Worm (Caenorhabditis elegans) whole organism, young adult: ENCODE measurements around the gene srd-54.

Experiments
- B0261.1 ChIP-seq: sonication (generic microtip); optimal IDR thresholded peaks from 2 replicates; lab custom pipeline; 2016; ENCODE audit warnings: mild to moderate bottlenecking, missing genetic modification characterization, moderate library complexity, missing compliant biosample characterization
- C06A6.2 ChIP-seq: fragments of 200-800 bp; sonication (Bioruptor generic); conservative IDR thresholded peaks from 2 replicates; pipeline ENCODE4 v1.3.6; 2022; ENCODE audit warnings: missing genetic modification characterization, missing compliant biosample characterization
- F33H1.4 ChIP-seq: fragments of 200-800 bp; sonication (Bioruptor generic); IDR thresholded peaks from 2 replicates; pipeline ENCODE4 v1.3.6; 2022; ENCODE audit warnings: missing genetic modification reagents, missing genetic modification characterization, missing compliant biosample characterization
- F57C9.4 ChIP-seq: sonication (generic microtip); optimal IDR thresholded peaks from 2 replicates; lab custom pipeline; 2017; ENCODE audit warnings: mild to moderate bottlenecking, missing genetic modification characterization, missing compliant biosample characterization
- Y53G8AR.9 ChIP-seq: fragments of 200-800 bp; sonication (Bioruptor generic); conservative IDR thresholded peaks from 2 replicates; pipeline ENCODE4 v1.3.6; 2022; ENCODE audit warnings: missing genetic modification reagents, missing genetic modification characterization, missing compliant biosample characterization
- ama-1 ChIP-seq, 3 experiments: fragments of 150-350 bp in 1 of 3; sonication (generic microtip) in 2 of 3; optimal IDR thresholded peaks; 2 replicates each; lab custom pipeline; 2014 to 2018; ENCODE audit warnings: missing biosample characterization in 2 of 3, missing genetic modification characterization in 2 of 3, missing genetic modification reagents in 2 of 3
- aptf-3 ChIP-seq: fragments of 200-800 bp; sonication (Bioruptor generic); IDR thresholded peaks from 2 replicates; pipeline ENCODE4 v1.3.6; 2022; ENCODE audit warnings: missing genetic modification characterization, missing compliant biosample characterization
- attf-5 ChIP-seq: fragments of 200-800 bp; sonication (Bioruptor generic); optimal IDR thresholded peaks from 2 replicates; lab custom pipeline; 2018; ENCODE audit warnings: mild to moderate bottlenecking, missing genetic modification characterization, missing compliant biosample characterization
- bed-1 ChIP-seq: fragments of 200-800 bp; sonication (Bioruptor generic); IDR thresholded peaks from 2 replicates; pipeline ENCODE4 v1.3.6; 2022; ENCODE audit warnings: missing genetic modification reagents, missing genetic modification characterization, missing compliant biosample characterization
- ccch-3 ChIP-seq: fragments of 200-800 bp; sonication (Bioruptor generic); optimal IDR thresholded peaks from 2 replicates; lab custom pipeline; 2018; ENCODE audit warnings: mild to moderate bottlenecking, missing genetic modification characterization, missing compliant biosample characterization
- cebp-1 ChIP-seq, 2 experiments: fragments of 200-800 bp in 1 of 2; sonication (Bioruptor generic) in 1 of 2; sonication (generic microtip) in 1 of 2; IDR thresholded peaks in 1 of 2; optimal IDR thresholded peaks in 1 of 2; 2 replicates each; pipeline versions ENCODE4 v1.3.6 to Lab custom; 2017 to 2022; ENCODE audit warnings: missing compliant biosample characterization in 2 of 2, missing genetic modification characterization in 2 of 2, mild to moderate bottlenecking in 1 of 2, missing genetic modification reagents in 1 of 2, moderate library complexity in 1 of 2
- ceh-100 ChIP-seq: fragments of 200-800 bp; sonication (Bioruptor generic); IDR thresholded peaks from 2 replicates; pipeline ENCODE4 v1.3.6; 2022; ENCODE audit warnings: missing genetic modification reagents, missing genetic modification characterization, missing compliant biosample characterization
- ceh-58 ChIP-seq: fragments of 200-800 bp; sonication (Bioruptor generic); IDR thresholded peaks from 2 replicates; pipeline ENCODE4 v1.3.6; 2022; ENCODE audit warnings: missing genetic modification characterization, missing compliant biosample characterization
- ceh-91 ChIP-seq: fragments of 200-800 bp; sonication (Bioruptor generic); IDR thresholded peaks from 2 replicates; pipeline ENCODE4 v1.3.6; 2022; ENCODE audit warnings: missing genetic modification reagents, missing genetic modification characterization, missing compliant biosample characterization
- chd-7 ChIP-seq: sonication (generic microtip); optimal IDR thresholded peaks from 2 replicates; lab custom pipeline; 2016; ENCODE audit warnings: mild to moderate bottlenecking, missing genetic modification characterization, moderate library complexity, missing compliant biosample characterization
- dox-1 ChIP-seq: fragments of 200-800 bp; sonication (Bioruptor generic); IDR thresholded peaks from 2 replicates; pipeline ENCODE4 v1.3.6; 2022; ENCODE audit warnings: missing genetic modification reagents, missing genetic modification characterization, missing compliant biosample characterization
- efl-1 ChIP-seq: fragments of 150-350 bp; optimal IDR thresholded peaks from 2 replicates; lab custom pipeline; 2014; ENCODE audit warnings: missing biosample characterization, missing genetic modification reagents, missing genetic modification characterization
- him-1 ChIP-seq: sonication (generic microtip); optimal IDR thresholded peaks from 2 replicates; lab custom pipeline; 2016; ENCODE audit warnings: missing genotype, missing genetic modification reagents, missing genetic modification characterization, missing compliant biosample characterization
- hmg-20 ChIP-seq: fragments of 200-800 bp; sonication (Bioruptor generic); IDR thresholded peaks from 2 replicates; pipeline ENCODE4 v1.3.6; 2022; ENCODE audit warnings: missing genetic modification reagents, missing genetic modification characterization, missing compliant biosample characterization
- lag-1 ChIP-seq: fragments of 200-800 bp; sonication (Bioruptor generic); IDR thresholded peaks from 2 replicates; pipeline ENCODE4 v1.3.6; 2022; ENCODE audit warnings: missing genetic modification reagents, missing genetic modification characterization, missing compliant biosample characterization
- lin-26 ChIP-seq: fragments of 200-800 bp; sonication (Bioruptor generic); IDR thresholded peaks from 2 replicates; pipeline ENCODE4 v1.3.6; 2022; ENCODE audit warnings: missing genetic modification reagents, missing genetic modification characterization, missing compliant biosample characterization
- lsl-1 ChIP-seq: fragments of 200-800 bp; sonication (Bioruptor generic); optimal IDR thresholded peaks from 2 replicates; lab custom pipeline; 2018; ENCODE audit warnings: mild to moderate bottlenecking, missing genetic modification characterization, moderate library complexity, missing compliant biosample characterization
- madf-6 ChIP-seq: fragments of 200-800 bp; sonication (Bioruptor generic); IDR thresholded peaks from 2 replicates; pipeline ENCODE4 v1.3.6; 2022; ENCODE audit warnings: missing genetic modification reagents, missing genetic modification characterization, missing compliant biosample characterization
- madf-8 ChIP-seq: fragments of 200-800 bp; sonication (Bioruptor generic); conservative IDR thresholded peaks from 2 replicates; pipeline ENCODE4 v1.3.6; 2022; ENCODE audit warnings: missing genetic modification reagents, missing genetic modification characterization, missing compliant biosample characterization
- mes-4 ChIP-seq: sonication (generic microtip); optimal IDR thresholded peaks from 2 replicates; lab custom pipeline; 2016; ENCODE audit warnings: missing genotype, missing genetic modification characterization, missing compliant biosample characterization
- nfya-2 ChIP-seq: fragments of 200-800 bp; sonication (Bioruptor generic); IDR thresholded peaks from 2 replicates; pipeline ENCODE4 v1.3.6; 2022; ENCODE audit warnings: missing genetic modification reagents, missing genetic modification characterization, missing compliant biosample characterization
- nfyb-1 ChIP-seq: fragments of 200-800 bp; sonication (Bioruptor generic); IDR thresholded peaks from 2 replicates; pipeline ENCODE4 v1.3.6; 2022; ENCODE audit warnings: missing genetic modification reagents, missing genetic modification characterization, missing compliant biosample characterization
- nhr-120 ChIP-seq: fragments of 200-800 bp; sonication (Bioruptor generic); IDR thresholded peaks from 2 replicates; pipeline ENCODE4 v1.3.6; 2022; ENCODE audit warnings: missing genetic modification characterization, missing compliant biosample characterization
- repo-1 ChIP-seq: sonication (generic microtip); optimal IDR thresholded peaks from 2 replicates; lab custom pipeline; 2017; ENCODE audit warnings: mild to moderate bottlenecking, missing genetic modification characterization, missing compliant biosample characterization
- rpc-1 ChIP-seq, 2 experiments: fragments of 150-350 bp in 1 of 2; sonication (generic microtip) in 1 of 2; optimal IDR thresholded peaks; 2 replicates each; lab custom pipeline; 2014 to 2018; ENCODE audit warnings: missing biosample characterization in 1 of 2, missing genetic modification characterization in 1 of 2, missing genetic modification reagents in 1 of 2, missing genotype in 1 of 2
- snpc-3.4 ChIP-seq: sonication (generic microtip); optimal IDR thresholded peaks from 2 replicates; lab custom pipeline; 2017; ENCODE audit warnings: missing genetic modification characterization, mild to moderate bottlenecking, missing compliant biosample characterization, antibody characterized with exemption, moderate library complexity, missing genotype, missing genetic modification reagents
- unc-62 ChIP-seq: fragments of 150-350 bp; optimal IDR thresholded peaks from 2 replicates; lab custom pipeline; 2014; ENCODE audit warnings: missing biosample characterization, missing genetic modification reagents, missing genetic modification characterization
- xnd-1 ChIP-seq: sonication (generic microtip); optimal IDR thresholded peaks from 2 replicates; lab custom pipeline; 2016; ENCODE audit warnings: missing genotype, missing genetic modification reagents, missing genetic modification characterization, missing compliant biosample characterization

The srd-54 gene

ce11 chrII:7393393-7393792, 39.0 kb upstream of the srd-54 start:
- TF ChIP-seq nhr-120 (no peak), ccch-3 (no peak), rpc-1 (optimal IDR thresholded peaks at IDR 0.05; lab: Kevin White, UChicago) (no peak), rpc-1 (tag; optimal IDR thresholded peaks at IDR 0.05; lab: Kevin White, UChicago) (no peak), aptf-3 (GFP tag; lab: Robert Waterston, UW) (no peak), dox-1 (peak; percentile 22; the same call in 1 of the 2 replicates)

DNA sequence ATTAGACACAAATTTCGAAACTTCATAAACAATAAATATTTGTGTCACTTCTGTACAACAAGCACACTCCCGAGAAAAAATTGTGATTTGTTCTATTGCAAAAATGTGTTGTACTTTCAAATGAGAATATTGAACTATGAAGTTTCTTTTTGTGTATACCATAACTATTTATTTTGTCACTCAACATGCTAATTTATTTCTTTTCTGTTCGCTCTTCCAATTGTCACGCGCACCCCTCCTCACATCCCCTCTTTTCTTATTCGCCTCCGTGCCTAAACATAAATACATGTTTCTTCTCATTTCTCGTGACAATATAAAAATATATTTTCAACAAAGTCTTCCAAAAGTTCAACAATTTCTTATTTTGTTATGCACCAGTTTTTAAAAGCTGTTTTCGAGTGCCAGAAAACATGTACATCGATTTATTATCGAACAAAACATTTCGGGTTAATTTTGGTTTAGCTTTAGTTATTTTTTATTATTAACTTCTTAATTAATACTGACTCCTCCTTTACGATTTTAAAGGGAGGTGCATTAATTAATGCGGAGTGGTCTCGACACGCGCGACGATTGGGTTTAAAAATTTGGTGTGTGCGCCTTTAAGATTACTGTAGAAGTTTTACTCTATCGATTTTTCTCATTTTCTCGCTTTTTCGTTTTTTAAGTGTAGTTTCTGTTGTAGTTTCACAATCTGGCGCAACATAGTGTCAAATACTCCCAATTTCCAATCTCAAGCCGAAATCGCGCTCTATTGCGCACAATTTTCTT, 38.3 kb upstream of the srd-54 start:
- TF ChIP-seq efl-1 (peak; percentile 25), lag-1 (GFP tag; lab: Robert Waterston, UW) (no peak), lin-26 (0 out of 2 replicates have a peak, but pooled peaks have one; percentile 20), unc-62 (GFP tag; lab: Kevin White, UChicago) (peak; percentile 45), ceh-58 (no peak), snpc-3.4 (tag; lab: Kevin White, UChicago) (peak; percentile 42), madf-8 (GFP tag; lab: Robert Waterston, UW) (peak; percentile 70; the same call in 1 of the 2 replicates), lsl-1 (GFP tag; lab: Kevin White, UChicago) (peak; percentile 87), madf-6 (GFP tag; lab: Robert Waterston, UW) (peak; percentile 87), F33H1.4 (GFP tag; lab: Robert Waterston, UW) (peak; percentile 85), him-1 (tag; lab: Kevin White, UChicago) (peak; percentile 49), cebp-1 (GFP tag; IDR thresholded peaks at IDR 0.05; lab: Robert Waterston, UW) (no peak), cebp-1 (tag; optimal IDR thresholded peaks at IDR 0.05; lab: Kevin White, UChicago) (peak; percentile 3), nfya-2 (GFP tag; lab: Robert Waterston, UW) (no peak), chd-7 (no peak), ceh-91 (GFP tag; lab: Robert Waterston, UW) (0 out of 2 replicates have a peak, but pooled peaks have one; percentile 34), xnd-1 (tag; lab: Kevin White, UChicago) (peak; percentile 70), ama-1 (optimal IDR thresholded peaks at IDR 0.05; lab: Kevin White, UChicago) (peak; percentile 21), ama-1 (GFP tag; optimal IDR thresholded peaks at IDR 0.05; lab: Kevin White, UChicago) (no peak)

- TF ChIP-seq Y53G8AR.9 (no peak), F57C9.4 (no peak), hmg-20 (GFP tag; lab: Robert Waterston, UW) (no peak), repo-1 (tag; lab: Kevin White, UChicago) (no peak), ceh-58 (no peak), efl-1 (no peak), bed-1 (GFP tag; lab: Robert Waterston, UW) (no peak), B0261.1 (no peak)
- TF ChIP-seq, all 124 proteins: peak for 0
These were observed 37.8 kb upstream of the srd-54 start, which contains the start of gene bath-44 for ce11 chrII:7394690-7395054. bath-44 (plus strand) TSS chrII:7394955.

- TF ChIP-seq F33H1.4 (GFP tag; lab: Robert Waterston, UW): no peak
- TF ChIP-seq mes-4 (tag; lab: Kevin White, UChicago): no peak
- no peak for TF ChIP-seq ceh-100 (GFP tag; lab: Robert Waterston, UW)
- TF ChIP-seq C06A6.2 (GFP tag; lab: Robert Waterston, UW): no peak
- TF ChIP-seq nfyb-1: no peak
- no peak for TF ChIP-seq ccch-3
- no peak for TF ChIP-seq xnd-1 (tag; lab: Kevin White, UChicago)
- TF ChIP-seq attf-5 (GFP tag; lab: Kevin White, UChicago): no peak
- TF ChIP-seq, all 124 proteins: peak for 0
These were observed 36.3 kb upstream of the srd-54 start for ce11 chrII:7396081-7396480.
